Worm (Caenorhabditis elegans) whole organism, early embryonic: Measurements from ENCODE around the gene C27A7.8.

Source experiments
- B0310.2 ChIP-seq: sonication (generic microtip); optimal IDR thresholded peaks from 2 replicates; lab custom pipeline; 2016; ENCODE audit warnings: mild to moderate bottlenecking, missing genetic modification characterization, missing compliant biosample characterization
- F13C5.2 ChIP-seq: sonication (generic microtip); optimal IDR thresholded peaks from 2 replicates; lab custom pipeline; 2017; ENCODE audit warnings: mild to moderate bottlenecking, missing genetic modification characterization, inconsistent platforms, missing compliant biosample characterization
- aly-1 ChIP-seq: sonication (generic microtip); optimal IDR thresholded peaks from 2 replicates; lab custom pipeline; 2016; ENCODE audit warnings: missing genetic modification characterization, missing compliant biosample characterization
- ama-1 ChIP-seq: fragments of 150-350 bp; optimal IDR thresholded peaks from 2 replicates; lab custom pipeline; 2014
- ceh-13 ChIP-seq: fragments of 200-800 bp; sonication (Bioruptor generic); optimal IDR thresholded peaks from 2 replicates; lab custom pipeline; 2018; ENCODE audit warnings: mild to moderate bottlenecking, missing genetic modification characterization, missing compliant biosample characterization
- ceh-36 ChIP-seq: sonication (generic microtip); optimal IDR thresholded peaks from 2 replicates; lab custom pipeline; 2016; ENCODE audit warnings: missing genetic modification characterization, inconsistent platforms, missing compliant biosample characterization
- ets-7 ChIP-seq: sonication (generic microtip); optimal IDR thresholded peaks from 2 replicates; lab custom pipeline; 2016; ENCODE audit warnings: missing genotype, missing genetic modification characterization, missing compliant biosample characterization
- flt-1 ChIP-seq: fragments of 200-800 bp; sonication (Bioruptor generic); IDR thresholded peaks from 2 replicates; pipeline ENCODE4 v1.3.6; 2022; ENCODE audit warnings: missing genetic modification characterization, missing compliant biosample characterization
- hmbx-1 ChIP-seq: sonication (generic microtip); optimal IDR thresholded peaks from 2 replicates; lab custom pipeline; 2016; ENCODE audit warnings: mild to moderate bottlenecking, missing genetic modification characterization, missing compliant biosample characterization
- hmg-4 ChIP-seq: fragments of 200-800 bp; sonication (Bioruptor generic); optimal IDR thresholded peaks from 2 replicates; lab custom pipeline; 2018; ENCODE audit warnings: mild to moderate bottlenecking, missing genetic modification characterization, missing compliant biosample characterization
- hnd-1 ChIP-seq: sonication (generic microtip); optimal IDR thresholded peaks from 2 replicates; lab custom pipeline; 2016; ENCODE audit warnings: missing genetic modification characterization, missing compliant biosample characterization
- pes-1 ChIP-seq: fragments of 200-800 bp; sonication (Bioruptor generic); IDR thresholded peaks from 2 replicates; pipeline ENCODE4 v1.3.6; 2022; ENCODE audit warnings: missing genetic modification reagents, missing genetic modification characterization, missing compliant biosample characterization
- scrt-1 ChIP-seq: fragments of 200-800 bp; sonication (Bioruptor generic); IDR thresholded peaks from 2 replicates; pipeline ENCODE4 v1.3.6; 2022; ENCODE audit warnings: missing genetic modification characterization, missing compliant biosample characterization
- sea-1 ChIP-seq: fragments of 200-800 bp; sonication (Bioruptor generic); conservative IDR thresholded peaks from 2 replicates; pipeline ENCODE4 v1.3.6; 2022; ENCODE audit warnings: missing genetic modification characterization, missing compliant biosample characterization
- tbx-11 ChIP-seq: fragments of 200-800 bp; sonication (Bioruptor generic); IDR thresholded peaks from 2 replicates; pipeline ENCODE4 v1.3.6; 2022; ENCODE audit warnings: missing genetic modification characterization, missing compliant biosample characterization
- tbx-37 ChIP-seq: fragments of 200-800 bp; sonication (Bioruptor generic); conservative IDR thresholded peaks from 2 replicates; pipeline ENCODE4 v1.3.6; 2022; ENCODE audit warnings: missing genetic modification reagents, missing genetic modification characterization, missing compliant biosample characterization
- tra-4 ChIP-seq: sonication (generic microtip); optimal IDR thresholded peaks from 2 replicates; lab custom pipeline; 2017; ENCODE audit warnings: missing genetic modification characterization, missing compliant biosample characterization

The C27A7.8 gene

ce11 chrV:12184308-12184999 lies 31.5 kb downstream of the C27A7.8 start, which contains the start of gene srd-4:
TSS of gene srd-4 (plus strand) at chrV:12184949.
- no peak for TF ChIP-seq sea-1 (GFP tag; lab: Robert Waterston, UW)
- no peak for TF ChIP-seq aly-1 (tag; lab: Kevin White, UChicago)
- TF ChIP-seq tra-4 (tag; lab: Kevin White, UChicago) = no peak
- no peak for TF ChIP-seq ets-7 (tag; lab: Kevin White, UChicago)
- no peak for TF ChIP-seq tbx-37 (GFP tag; lab: Robert Waterston, UW)
- TF ChIP-seq ceh-36 (tag; lab: Kevin White, UChicago) = no peak
- no peak for TF ChIP-seq scrt-1 (GFP tag; lab: Robert Waterston, UW)
- no peak for TF ChIP-seq tbx-11 (GFP tag; lab: Robert Waterston, UW)
- no peak for TF ChIP-seq B0310.2 (tag; lab: Kevin White, UChicago)
- TF ChIP-seq flt-1 (GFP tag; lab: Robert Waterston, UW) = no peak
- TF ChIP-seq ceh-13 (GFP tag; lab: Kevin White, UChicago) = no peak
- no peak for TF ChIP-seq pes-1 (GFP tag; lab: Robert Waterston, UW)
- no peak for TF ChIP-seq F13C5.2 (tag; lab: Kevin White, UChicago)
- no peak for TF ChIP-seq hnd-1 (tag; lab: Kevin White, UChicago)

ce11 chrV:12187344-12187743 lies 34.4 kb downstream of the C27A7.8 start, which contains the start of gene ZK863.8:
TSS of gene ZK863.8 (minus strand) at chrV:12187516.
- TF ChIP-seq hmg-4 (GFP tag; lab: Kevin White, UChicago) (no peak), ets-7 (tag; lab: Kevin White, UChicago) (no peak), tbx-37 (GFP tag; lab: Robert Waterston, UW) (no peak), hnd-1 (tag; lab: Kevin White, UChicago) (no peak), B0310.2 (tag; lab: Kevin White, UChicago) (no peak), ama-1 (lab: Kevin White, UChicago) (no peak), pes-1 (GFP tag; lab: Robert Waterston, UW) (no peak), sea-1 (GFP tag; lab: Robert Waterston, UW) (no peak), flt-1 (GFP tag; lab: Robert Waterston, UW) (no peak), hmbx-1 (no peak), scrt-1 (GFP tag; lab: Robert Waterston, UW) (no peak), F13C5.2 (tag; lab: Kevin White, UChicago) (no peak)

ce11 chrV:12188830-12189229 lies 35.9 kb downstream of the C27A7.8 start:
- TF ChIP-seq flt-1 (GFP tag; lab: Robert Waterston, UW) (no peak), hmg-4 (GFP tag; lab: Kevin White, UChicago) (no peak), ets-7 (tag; lab: Kevin White, UChicago) (no peak), tbx-11 (GFP tag; lab: Robert Waterston, UW) (no peak), sea-1 (GFP tag; lab: Robert Waterston, UW) (no peak), tbx-37 (GFP tag; lab: Robert Waterston, UW) (no peak), scrt-1 (GFP tag; lab: Robert Waterston, UW) (no peak), B0310.2 (tag; lab: Kevin White, UChicago) (no peak), ceh-13 (GFP tag; lab: Kevin White, UChicago) (no peak), tra-4 (tag; lab: Kevin White, UChicago) (no peak), ceh-36 (tag; lab: Kevin White, UChicago) (no peak), pes-1 (GFP tag; lab: Robert Waterston, UW) (no peak)

ce11 chrV:12190943-12191569 lies 38.1 kb downstream of the C27A7.8 start, which contains the start of gene dpy-30:
TSS of gene dpy-30 (plus strand) at chrV:12191519.
- TF ChIP-seq tbx-37 (GFP tag; lab: Robert Waterston, UW) = no peak
- no peak for TF ChIP-seq hmbx-1
- peak; percentile 39 for TF ChIP-seq F13C5.2 (tag; lab: Kevin White, UChicago)
- TF ChIP-seq tra-4 (tag; lab: Kevin White, UChicago) = no peak

ce11 chrV:12192129-12192528 lies 39.2 kb downstream of the C27A7.8 start, which contains the start of gene rnp-1:
TSS of gene rnp-1 (plus strand) at chrV:12192273.
- TF ChIP-seq F13C5.2 (tag; lab: Kevin White, UChicago) (no peak), hmbx-1 (no peak), aly-1 (tag; lab: Kevin White, UChicago) (no peak), tbx-37 (GFP tag; lab: Robert Waterston, UW) (no peak), ceh-36 (tag; lab: Kevin White, UChicago) (no peak), B0310.2 (tag; lab: Kevin White, UChicago) (no peak), hnd-1 (tag; lab: Kevin White, UChicago) (no peak), scrt-1 (GFP tag; lab: Robert Waterston, UW) (no peak), pes-1 (GFP tag; lab: Robert Waterston, UW) (no peak)

- TF ChIP-seq ets-7 (tag; lab: Kevin White, UChicago) (no peak), ceh-36 (tag; lab: Kevin White, UChicago) (no peak), hmg-4 (GFP tag; lab: Kevin White, UChicago) (no peak), scrt-1 (GFP tag; lab: Robert Waterston, UW) (no peak), aly-1 (tag; lab: Kevin White, UChicago) (no peak), B0310.2 (tag; lab: Kevin White, UChicago) (no peak), tra-4 (tag; lab: Kevin White, UChicago) (no peak), hmbx-1 (no peak), pes-1 (GFP tag; lab: Robert Waterston, UW) (no peak), tbx-37 (GFP tag; lab: Robert Waterston, UW) (no peak), sea-1 (GFP tag; lab: Robert Waterston, UW) (no peak), ceh-13 (GFP tag; lab: Kevin White, UChicago) (no peak), ama-1 (lab: Kevin White, UChicago) (no peak), hnd-1 (tag; lab: Kevin White, UChicago) (no peak), F13C5.2 (tag; lab: Kevin White, UChicago) (no peak), tbx-11 (GFP tag; lab: Robert Waterston, UW) (no peak), flt-1 (GFP tag; lab: Robert Waterston, UW) (no peak)
These were observed 41.3 kb downstream of the C27A7.8 start, which contains the start of gene ogdh-2 for ce11 chrV:12194275-12194674. TSS of gene ogdh-2 (plus strand) at chrV:12194507.
